Worm (Caenorhabditis elegans): Measurements from ENCODE around the gene atf-2.

Gene atf-2

ce11 chrII:8785875-8786274 lies 34.1 kb downstream of the atf-2 start:
- TF ChIP-seq flt-1 (GFP tag; IDR thresholded peaks at IDR 0.05): no peak
- no peak for TF ChIP-seq tab-1 (GFP tag; IDR thresholded peaks at IDR 0.05)
- no peak for TF ChIP-seq ztf-23 (GFP tag; IDR thresholded peaks at IDR 0.05)
- no peak for TF ChIP-seq T22C8.4 (GFP tag; IDR thresholded peaks at IDR 0.05)
- TF ChIP-seq med-1 (GFP tag; optimal IDR thresholded peaks at IDR 0.05; ENCODE audit: insufficient read depth): no peak
- no peak for TF ChIP-seq ztf-29 (GFP tag; IDR thresholded peaks at IDR 0.05)
- TF ChIP-seq klf-2 (GFP tag; conservative IDR thresholded peaks at IDR 0.05): no peak

- TF ChIP-seq tab-1 (GFP tag; IDR thresholded peaks at IDR 0.05): no peak
- TF ChIP-seq klf-2 (GFP tag; conservative IDR thresholded peaks at IDR 0.05): no peak
- TF ChIP-seq med-1 (GFP tag; optimal IDR thresholded peaks at IDR 0.05; ENCODE audit: insufficient read depth): no peak
- TF ChIP-seq flt-1 (GFP tag; IDR thresholded peaks at IDR 0.05): peak; percentile 58; the same call in 1 of the 2 replicates
- peak; percentile 95 for TF ChIP-seq cog-1 (tag; optimal IDR thresholded peaks at IDR 0.05)
- TF ChIP-seq ztf-23 (GFP tag; IDR thresholded peaks at IDR 0.05): no peak
- TF ChIP-seq ref-1 (GFP tag; conservative IDR thresholded peaks at IDR 0.05): no peak
- TF ChIP-seq ztf-29 (GFP tag; IDR thresholded peaks at IDR 0.05): no peak
- TF ChIP-seq T22C8.4 (GFP tag; IDR thresholded peaks at IDR 0.05): peak; percentile 90
Measured at ce11 chrII:8787376-8787775, 35.6 kb downstream of the atf-2 start.

- no peak for TF ChIP-seq ref-1 (GFP tag; conservative IDR thresholded peaks at IDR 0.05)
Measured at ce11 chrII:8788752-8789151, 37.0 kb downstream of the atf-2 start.

DNA sequence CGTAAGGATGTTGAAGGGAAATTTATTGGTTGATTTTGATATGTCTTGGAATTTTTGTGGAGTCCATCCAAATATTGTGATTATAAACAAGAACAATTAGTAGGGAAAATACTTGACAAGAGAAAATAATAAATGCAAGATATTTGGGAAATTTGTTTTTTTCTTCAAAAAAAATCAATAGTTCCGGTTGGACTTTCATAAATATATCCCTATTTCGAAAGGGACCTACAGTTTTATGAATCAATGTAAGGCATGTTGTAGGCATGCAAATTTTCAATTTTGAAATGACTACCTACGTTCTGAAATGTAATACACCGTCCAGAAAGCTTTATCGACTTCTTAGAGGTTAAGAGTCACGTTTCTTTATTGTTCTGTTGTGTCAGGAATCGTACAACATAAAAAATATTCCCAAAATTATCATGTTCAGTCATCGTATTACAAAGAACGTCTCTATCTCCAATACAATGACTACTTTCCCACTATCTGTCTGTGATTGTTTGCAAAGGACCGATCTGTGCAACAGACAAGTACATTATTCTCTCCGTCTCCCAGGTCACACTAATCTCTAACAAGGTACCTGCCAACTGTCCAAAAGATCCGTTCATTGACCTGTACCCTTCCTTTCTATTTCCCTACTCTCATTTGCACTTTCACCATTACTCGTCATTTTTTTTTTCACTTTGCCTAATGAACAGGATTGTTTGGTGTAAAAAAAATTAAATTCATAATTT lies 38.2 kb downstream of the atf-2 start, which contains the start of gene F07H5.13:
F07H5.13 (plus strand) TSS at position 730 of the 731 bp plus-strand sequence.
- no peak for TF ChIP-seq ref-1 (GFP tag; conservative IDR thresholded peaks at IDR 0.05)
- no peak for TF ChIP-seq T22C8.4 (GFP tag; IDR thresholded peaks at IDR 0.05)
- 0 out of 2 replicates have a peak, but pooled peaks have one; percentile 56 for TF ChIP-seq flt-1 (GFP tag; IDR thresholded peaks at IDR 0.05)
- TF ChIP-seq ztf-29 (GFP tag; IDR thresholded peaks at IDR 0.05): no peak
- TF ChIP-seq cog-1 (tag; optimal IDR thresholded peaks at IDR 0.05): no peak
- no peak for TF ChIP-seq med-1 (GFP tag; optimal IDR thresholded peaks at IDR 0.05; ENCODE audit: insufficient read depth)
- TF ChIP-seq ztf-23 (GFP tag; IDR thresholded peaks at IDR 0.05): 0 out of 2 replicates have a peak, but pooled peaks have one; percentile 41
- no peak for TF ChIP-seq klf-2 (GFP tag; conservative IDR thresholded peaks at IDR 0.05)
- TF ChIP-seq tab-1 (GFP tag; IDR thresholded peaks at IDR 0.05): no peak

DNA sequence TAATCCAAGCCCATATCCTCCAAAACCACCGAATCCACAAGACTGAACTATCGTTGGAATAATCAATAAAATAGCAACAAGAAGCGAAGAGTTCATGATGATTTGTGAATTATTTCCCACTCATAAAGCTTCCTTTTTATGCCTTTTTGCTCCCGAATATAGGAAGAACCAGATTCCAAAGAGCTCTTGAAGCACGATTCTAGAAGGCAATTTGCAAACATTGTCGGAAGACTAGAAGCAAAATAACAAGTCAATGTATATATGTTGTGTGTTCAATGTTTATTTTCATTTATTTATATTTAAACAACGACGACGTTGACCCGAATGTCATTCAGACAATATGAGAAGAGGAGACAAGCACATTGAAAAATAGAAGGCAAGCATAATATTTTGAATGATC lies 40.9 kb downstream of the atf-2 start, which contains the start of gene idpa-2:
idpa-2 (minus strand) TSS at position 101 of the 400 bp plus-strand sequence.
- TF ChIP-seq klf-2 (GFP tag; conservative IDR thresholded peaks at IDR 0.05): no peak
- no peak for TF ChIP-seq tab-1 (GFP tag; IDR thresholded peaks at IDR 0.05)
- no peak for TF ChIP-seq flt-1 (GFP tag; IDR thresholded peaks at IDR 0.05)

DNA sequence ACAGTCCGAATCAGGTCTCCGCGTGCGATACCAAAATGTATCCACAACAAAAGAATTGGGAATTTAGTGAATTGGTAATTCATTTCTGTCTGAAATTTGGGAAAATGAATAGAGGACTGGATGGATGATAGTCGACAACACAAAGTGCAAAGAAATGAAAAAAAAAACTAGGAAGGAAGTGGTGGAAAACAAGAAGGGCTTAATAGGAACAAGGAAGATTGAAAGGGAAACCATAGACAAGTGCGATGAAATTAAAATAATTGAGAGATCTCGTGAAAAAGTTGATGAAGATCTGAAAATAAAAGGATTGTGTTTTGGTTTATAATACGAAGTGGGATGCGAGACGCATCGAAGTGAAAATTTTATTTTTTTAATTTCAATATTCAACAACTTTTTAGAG lies 42.3 kb downstream of the atf-2 start, which contains the start of gene F07H5.7:
F07H5.7 (minus strand) TSS at position 101 of the 400 bp plus-strand sequence.
- TF ChIP-seq klf-2 (GFP tag; conservative IDR thresholded peaks at IDR 0.05) (no peak), med-1 (GFP tag; optimal IDR thresholded peaks at IDR 0.05; ENCODE audit: insufficient read depth) (no peak), T22C8.4 (GFP tag; IDR thresholded peaks at IDR 0.05) (no peak), ref-1 (GFP tag; conservative IDR thresholded peaks at IDR 0.05) (no peak), ztf-23 (GFP tag; IDR thresholded peaks at IDR 0.05) (no peak), ztf-29 (GFP tag; IDR thresholded peaks at IDR 0.05) (no peak), flt-1 (GFP tag; IDR thresholded peaks at IDR 0.05) (no peak), tab-1 (GFP tag; IDR thresholded peaks at IDR 0.05) (no peak), cog-1 (tag; optimal IDR thresholded peaks at IDR 0.05) (no peak)

- no peak for TF ChIP-seq flt-1 (GFP tag; IDR thresholded peaks at IDR 0.05)
- no peak for TF ChIP-seq tab-1 (GFP tag; IDR thresholded peaks at IDR 0.05)
- TF ChIP-seq ztf-23 (GFP tag; IDR thresholded peaks at IDR 0.05): no peak
- TF ChIP-seq ztf-29 (GFP tag; IDR thresholded peaks at IDR 0.05): no peak
- no peak for TF ChIP-seq klf-2 (GFP tag; conservative IDR thresholded peaks at IDR 0.05)
- TF ChIP-seq cog-1 (tag; optimal IDR thresholded peaks at IDR 0.05): no peak
- no peak for TF ChIP-seq T22C8.4 (GFP tag; IDR thresholded peaks at IDR 0.05)
- TF ChIP-seq med-1 (GFP tag; optimal IDR thresholded peaks at IDR 0.05; ENCODE audit: insufficient read depth): no peak
- TF ChIP-seq ref-1 (GFP tag; conservative IDR thresholded peaks at IDR 0.05): no peak
Measured at ce11 chrII:8795227-8795626, 43.4 kb downstream of the atf-2 start.

DNA sequence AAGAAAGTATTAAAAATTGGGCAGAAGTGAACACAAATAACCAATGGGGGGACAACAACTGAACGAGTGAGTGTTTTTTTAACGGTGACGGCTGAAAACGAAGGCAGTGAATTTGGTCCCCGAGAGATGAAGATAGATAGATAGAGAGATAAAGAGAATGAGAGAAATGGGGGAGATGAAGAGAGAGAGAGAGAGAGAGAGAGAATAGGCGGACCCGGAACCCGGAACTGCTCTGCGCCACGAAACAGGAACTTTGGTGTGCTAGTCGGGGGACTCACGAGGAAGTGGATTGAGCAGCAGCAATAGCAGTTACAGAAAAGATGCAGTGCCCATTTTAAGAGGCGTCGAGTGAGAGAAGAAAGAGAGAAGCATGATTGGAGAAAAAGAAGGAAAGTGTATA lies 44.6 kb downstream of the atf-2 start:
- no peak for TF ChIP-seq T22C8.4 (GFP tag; IDR thresholded peaks at IDR 0.05)
- no peak for TF ChIP-seq ref-1 (GFP tag; conservative IDR thresholded peaks at IDR 0.05)
- TF ChIP-seq ztf-29 (GFP tag; IDR thresholded peaks at IDR 0.05): no peak
- TF ChIP-seq klf-2 (GFP tag; conservative IDR thresholded peaks at IDR 0.05): no peak
- no peak for TF ChIP-seq tab-1 (GFP tag; IDR thresholded peaks at IDR 0.05)
- TF ChIP-seq med-1 (GFP tag; optimal IDR thresholded peaks at IDR 0.05; ENCODE audit: insufficient read depth): no peak
- no peak for TF ChIP-seq flt-1 (GFP tag; IDR thresholded peaks at IDR 0.05)
- TF ChIP-seq cog-1 (tag; optimal IDR thresholded peaks at IDR 0.05): no peak
- no peak for TF ChIP-seq ztf-23 (GFP tag; IDR thresholded peaks at IDR 0.05)

DNA sequence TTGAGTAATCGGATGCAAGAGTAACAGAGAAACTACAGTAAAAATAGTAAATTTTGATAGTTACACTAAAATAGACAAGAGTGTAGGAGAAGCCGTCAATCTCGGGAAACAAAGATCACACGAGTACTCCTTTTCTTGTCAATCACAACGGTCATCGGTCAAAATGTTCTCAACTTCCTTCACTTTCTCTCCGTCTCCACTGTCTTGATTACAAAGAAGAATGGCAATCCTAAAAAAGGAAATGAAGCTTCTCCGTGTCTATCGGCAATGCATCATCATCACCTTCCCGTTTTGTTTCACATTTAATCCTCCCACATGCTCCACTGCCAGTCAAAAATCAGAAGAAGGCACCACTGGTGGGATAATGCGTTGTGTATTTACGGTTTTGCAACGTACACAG lies 47.9 kb downstream of the atf-2 start:
- TF ChIP-seq klf-2 (GFP tag; conservative IDR thresholded peaks at IDR 0.05) (no peak), T22C8.4 (GFP tag; IDR thresholded peaks at IDR 0.05) (no peak), flt-1 (GFP tag; IDR thresholded peaks at IDR 0.05) (no peak), ztf-23 (GFP tag; IDR thresholded peaks at IDR 0.05) (no peak), ref-1 (GFP tag; conservative IDR thresholded peaks at IDR 0.05) (no peak), tab-1 (GFP tag; IDR thresholded peaks at IDR 0.05) (no peak), ztf-29 (GFP tag; IDR thresholded peaks at IDR 0.05) (no peak), cog-1 (tag; optimal IDR thresholded peaks at IDR 0.05) (no peak), med-1 (GFP tag; optimal IDR thresholded peaks at IDR 0.05; ENCODE audit: insufficient read depth) (no peak)

ce11 chrII:8800830-8801229 lies 49.0 kb downstream of the atf-2 start, which contains the start of gene appg-2:
Gene appg-2, plus strand, starts transcription at chrII:8801130.
- TF ChIP-seq ztf-23 (GFP tag; IDR thresholded peaks at IDR 0.05): no peak
- no peak for TF ChIP-seq med-1 (GFP tag; optimal IDR thresholded peaks at IDR 0.05; ENCODE audit: insufficient read depth)
- TF ChIP-seq tab-1 (GFP tag; IDR thresholded peaks at IDR 0.05): no peak
- TF ChIP-seq ztf-29 (GFP tag; IDR thresholded peaks at IDR 0.05): no peak
- TF ChIP-seq ref-1 (GFP tag; conservative IDR thresholded peaks at IDR 0.05): no peak
- no peak for TF ChIP-seq cog-1 (tag; optimal IDR thresholded peaks at IDR 0.05)
- TF ChIP-seq T22C8.4 (GFP tag; IDR thresholded peaks at IDR 0.05): no peak
- no peak for TF ChIP-seq klf-2 (GFP tag; conservative IDR thresholded peaks at IDR 0.05)
- no peak for TF ChIP-seq flt-1 (GFP tag; IDR thresholded peaks at IDR 0.05)
